Worm (Caenorhabditis elegans) whole organism, midembryonic: ENCODE results near the gene eat-17.

ENCODE experiments used
- T22C8.4 ChIP-seq: fragments of 200-800 bp; sonication (Bioruptor generic); IDR thresholded peaks from 2 replicates; pipeline ENCODE4 v1.3.6; 2022; ENCODE audit warnings: missing genetic modification characterization, missing compliant biosample characterization
- cog-1 ChIP-seq: sonication (generic microtip); optimal IDR thresholded peaks from 2 replicates; lab custom pipeline; 2016; ENCODE audit warnings: missing genetic modification characterization, missing compliant biosample characterization
- flt-1 ChIP-seq: fragments of 200-800 bp; sonication (Bioruptor generic); IDR thresholded peaks from 2 replicates; pipeline ENCODE4 v1.3.6; 2022; ENCODE audit warnings: missing genetic modification characterization, missing compliant biosample characterization
- klf-2 ChIP-seq: fragments of 200-800 bp; sonication (Bioruptor generic); conservative IDR thresholded peaks from 2 replicates; pipeline ENCODE4 v1.3.6; 2022; ENCODE audit warnings: missing genetic modification reagents, missing genetic modification characterization, missing compliant biosample characterization
- med-1 ChIP-seq: sonication (generic microtip); optimal IDR thresholded peaks from 2 replicates; lab custom pipeline; 2017; ENCODE audit warnings: missing genetic modification characterization, mild to moderate bottlenecking, missing compliant biosample characterization, antibody characterized with exemption, missing genetic modification reagents; ENCODE audit not compliant: insufficient read depth
- ref-1 ChIP-seq: fragments of 200-800 bp; sonication (Bioruptor generic); conservative IDR thresholded peaks from 2 replicates; pipeline ENCODE4 v1.3.6; 2022; ENCODE audit warnings: missing genetic modification reagents, missing genetic modification characterization, missing compliant biosample characterization
- tab-1 ChIP-seq: fragments of 200-800 bp; sonication (Bioruptor generic); IDR thresholded peaks from 2 replicates; pipeline ENCODE4 v1.3.6; 2022; ENCODE audit warnings: missing genetic modification characterization, missing compliant biosample characterization
- ztf-23 ChIP-seq: fragments of 200-800 bp; sonication (Bioruptor generic); IDR thresholded peaks from 2 replicates; pipeline ENCODE4 v1.3.6; 2022; ENCODE audit warnings: missing genetic modification reagents, missing genetic modification characterization, missing compliant biosample characterization
- ztf-29 ChIP-seq: fragments of 200-800 bp; sonication (Bioruptor generic); IDR thresholded peaks from 2 replicates; pipeline ENCODE4 v1.3.6; 2022; ENCODE audit warnings: missing genetic modification reagents, missing genetic modification characterization, missing compliant biosample characterization

eat-17 gene

DNA sequence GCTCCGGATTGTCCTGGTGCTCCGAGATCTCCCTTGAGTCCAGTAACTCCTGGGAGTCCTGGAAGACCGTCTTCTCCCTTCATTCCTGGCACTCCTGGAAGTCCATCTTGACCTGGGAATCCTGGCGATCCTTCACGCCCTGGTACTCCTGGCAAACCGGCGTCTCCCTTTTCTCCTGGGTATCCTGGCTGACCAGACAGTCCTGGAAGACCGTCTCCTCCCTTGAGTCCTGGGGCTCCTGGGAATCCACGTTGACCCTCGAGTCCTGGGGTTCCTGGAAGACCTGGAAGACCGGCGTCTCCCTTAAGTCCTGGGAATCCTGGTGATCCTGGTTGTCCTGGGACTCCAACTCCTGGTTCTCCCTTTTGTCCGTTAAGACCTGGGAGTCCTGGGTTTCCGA lies 32.6 kb downstream of the eat-17 start:
- TF ChIP-seq ztf-23 (no peak), tab-1 (GFP tag; lab: Robert Waterston, UW) (no peak), flt-1 (GFP tag; lab: Robert Waterston, UW) (no peak), klf-2 (GFP tag; lab: Robert Waterston, UW) (no peak), cog-1 (tag; lab: Kevin White, UChicago) (no peak), ztf-29 (no peak), ref-1 (no peak), med-1 (GFP tag; lab: Kevin White, UChicago) (no peak)

DNA sequence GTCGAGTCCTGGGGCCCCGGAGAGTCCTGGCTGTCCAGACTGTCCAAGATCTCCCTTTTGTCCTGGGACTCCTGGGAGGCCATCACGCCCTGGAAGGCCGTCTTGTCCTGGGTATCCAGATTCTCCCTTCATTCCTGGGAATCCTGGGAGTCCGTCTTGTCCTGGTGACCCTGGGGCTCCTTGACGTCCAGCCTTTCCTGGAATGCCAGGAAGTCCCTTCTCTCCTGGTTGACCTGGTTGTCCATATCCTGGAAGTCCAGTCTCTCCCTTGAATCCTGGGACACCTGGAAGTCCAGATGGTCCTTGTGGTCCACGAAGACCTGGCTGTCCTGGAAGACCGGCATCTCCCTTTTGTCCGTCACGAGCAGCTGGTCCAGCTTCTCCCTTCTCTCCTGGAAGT lies 33.6 kb downstream of the eat-17 start:
- TF ChIP-seq med-1 (GFP tag; lab: Kevin White, UChicago) (no peak), flt-1 (GFP tag; lab: Robert Waterston, UW) (0 out of 2 replicates have a peak, but pooled peaks have one; percentile 32)

DNA sequence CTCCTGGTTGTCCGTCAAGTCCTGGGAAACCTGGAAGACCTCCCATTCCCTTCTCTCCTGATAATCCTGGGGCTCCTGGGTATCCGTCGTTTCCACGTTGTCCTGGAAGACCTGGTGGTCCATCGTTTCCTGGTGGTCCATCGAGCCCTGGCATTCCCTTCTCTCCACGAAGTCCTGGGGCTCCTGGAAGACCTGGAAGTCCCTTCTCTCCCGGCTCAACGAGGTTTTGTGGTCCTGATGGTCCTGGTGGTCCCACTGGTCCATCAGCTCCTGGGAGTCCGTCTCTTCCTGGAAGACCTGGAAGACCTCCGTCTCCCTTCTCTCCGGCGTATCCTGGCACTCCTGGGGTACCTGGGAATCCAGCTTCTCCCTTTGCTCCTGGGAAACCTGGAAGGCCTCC lies 34.7 kb downstream of the eat-17 start:
- no peak for TF ChIP-seq T22C8.4 (GFP tag; lab: Robert Waterston, UW)
- no peak for TF ChIP-seq tab-1 (GFP tag; lab: Robert Waterston, UW)
- no peak for TF ChIP-seq cog-1 (tag; lab: Kevin White, UChicago)
- TF ChIP-seq klf-2 (GFP tag; lab: Robert Waterston, UW) = no peak
- no peak for TF ChIP-seq ref-1
- no peak for TF ChIP-seq med-1 (GFP tag; lab: Kevin White, UChicago)
- TF ChIP-seq flt-1 (GFP tag; lab: Robert Waterston, UW) = no peak
- TF ChIP-seq ztf-29 = no peak
- TF ChIP-seq ztf-23 = no peak

DNA sequence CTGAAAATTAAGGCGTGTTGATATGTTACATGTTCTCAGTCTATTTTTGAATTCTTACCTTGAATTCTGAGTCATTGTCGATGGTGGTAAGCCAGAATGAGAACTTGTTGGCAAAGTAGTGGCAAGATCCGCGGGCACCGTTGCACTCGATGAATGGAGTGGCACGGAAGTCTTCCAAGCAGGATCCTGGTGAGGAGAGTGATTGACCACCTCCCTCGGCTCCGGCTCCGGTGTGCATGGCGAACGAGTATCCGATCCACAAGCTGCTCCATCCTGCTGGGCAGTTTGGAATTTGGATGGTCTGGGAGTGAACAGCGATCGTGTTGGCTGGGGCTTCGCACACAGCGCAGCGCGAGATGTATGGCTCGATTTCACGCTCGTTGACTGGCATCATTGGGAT lies 35.5 kb downstream of the eat-17 start:
- TF ChIP-seq flt-1 (GFP tag; lab: Robert Waterston, UW) = no peak
- TF ChIP-seq tab-1 (GFP tag; lab: Robert Waterston, UW) = 0 out of 2 replicates have a peak, but pooled peaks have one; percentile 35
- no peak for TF ChIP-seq T22C8.4 (GFP tag; lab: Robert Waterston, UW)

DNA sequence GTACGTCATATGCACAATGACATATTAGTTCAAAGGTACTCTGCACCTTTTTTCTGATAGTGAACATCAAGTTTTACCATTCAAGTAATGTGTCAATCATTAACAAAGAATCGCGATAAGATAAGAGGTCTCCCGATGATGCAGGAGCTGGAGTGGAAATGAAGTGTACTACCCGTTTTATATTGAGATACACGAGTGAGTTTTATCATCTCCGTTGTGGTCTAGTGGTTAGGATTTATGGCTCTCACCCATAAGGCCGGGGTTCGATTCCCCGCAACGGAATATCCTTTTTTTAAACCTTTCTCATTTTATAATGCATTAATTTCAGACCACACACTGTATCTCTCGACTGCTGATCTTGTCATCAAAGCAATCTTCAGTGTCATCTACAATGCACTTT lies 38.7 kb downstream of the eat-17 start:
- TF ChIP-seq cog-1 (tag; lab: Kevin White, UChicago) (peak; percentile 12), med-1 (GFP tag; lab: Kevin White, UChicago) (no peak), ztf-23 (peak; percentile 61; the same call in 1 of the 2 replicates), ztf-29 (no peak), T22C8.4 (GFP tag; lab: Robert Waterston, UW) (no peak), ref-1 (peak; percentile 8; the same call in 1 of the 2 replicates), flt-1 (GFP tag; lab: Robert Waterston, UW) (peak; percentile 81), tab-1 (GFP tag; lab: Robert Waterston, UW) (peak; percentile 64), klf-2 (GFP tag; lab: Robert Waterston, UW) (no peak)

DNA sequence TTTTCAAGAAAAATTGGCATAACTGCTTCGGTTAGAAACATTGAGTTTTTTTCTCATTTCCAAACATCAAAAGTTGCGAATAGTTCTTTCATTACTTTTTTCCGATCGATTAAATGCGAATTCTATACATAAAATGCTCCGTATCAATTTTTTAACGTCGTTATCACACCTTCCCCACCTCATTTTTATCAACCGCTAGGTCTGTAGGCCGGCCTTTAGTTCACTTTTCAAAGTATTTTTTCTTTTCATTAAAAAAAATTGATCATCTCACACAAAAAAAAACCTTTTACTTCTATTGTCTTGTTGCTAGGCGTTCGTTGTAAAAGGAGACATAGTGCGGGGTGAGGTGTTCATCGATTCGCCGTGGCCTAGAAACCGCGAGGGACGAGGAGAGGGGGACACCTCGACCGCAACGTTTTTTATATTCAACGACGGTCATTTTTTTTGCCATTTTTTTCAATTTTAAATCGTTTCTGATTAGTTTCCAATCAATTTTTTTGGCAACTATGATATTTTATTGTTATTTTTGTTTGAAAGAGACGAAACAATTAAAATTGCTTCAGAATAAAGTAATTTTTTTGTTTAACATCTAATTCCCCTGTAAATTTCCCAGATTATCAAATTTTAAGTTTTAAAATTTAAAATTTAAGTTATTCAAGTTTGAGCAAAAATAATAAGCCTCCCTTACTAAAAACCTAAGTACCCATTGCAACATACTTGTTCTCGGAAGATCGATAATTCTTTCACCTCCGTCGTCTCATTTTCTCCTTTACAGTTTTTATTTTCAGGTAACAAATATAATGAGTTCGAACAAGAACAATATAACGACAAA lies 40.6 kb downstream of the eat-17 start, which contains the start of gene sur-7:
Gene sur-7, plus strand, starts transcription at position 782 of the 832 bp plus-strand sequence.
- TF ChIP-seq med-1 (GFP tag; lab: Kevin White, UChicago) (no peak), ref-1 (no peak), flt-1 (GFP tag; lab: Robert Waterston, UW) (0 out of 2 replicates have a peak, but pooled peaks have one; percentile 17), ztf-23 (no peak), tab-1 (GFP tag; lab: Robert Waterston, UW) (no peak)

DNA sequence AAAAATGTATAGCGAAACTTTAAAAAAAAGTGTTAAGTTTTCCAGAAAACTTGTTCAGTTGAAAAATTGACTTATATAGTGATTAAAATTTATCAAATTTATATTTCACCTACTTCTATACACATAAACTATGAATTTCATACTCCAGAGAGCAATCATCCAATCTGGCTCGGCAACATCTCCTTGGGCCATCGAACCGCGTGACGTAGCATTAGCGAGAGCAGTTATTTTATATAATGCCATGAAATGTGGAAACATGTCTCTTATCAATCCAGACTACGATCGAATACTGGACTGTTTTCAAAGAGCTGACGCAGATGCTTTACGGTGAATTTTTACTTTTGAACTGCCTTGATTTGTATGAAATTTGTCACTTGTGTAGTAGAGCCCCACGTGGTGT lies 47.2 kb downstream of the eat-17 start:
- TF ChIP-seq cog-1 (tag; lab: Kevin White, UChicago) = no peak
- TF ChIP-seq klf-2 (GFP tag; lab: Robert Waterston, UW) = no peak

DNA sequence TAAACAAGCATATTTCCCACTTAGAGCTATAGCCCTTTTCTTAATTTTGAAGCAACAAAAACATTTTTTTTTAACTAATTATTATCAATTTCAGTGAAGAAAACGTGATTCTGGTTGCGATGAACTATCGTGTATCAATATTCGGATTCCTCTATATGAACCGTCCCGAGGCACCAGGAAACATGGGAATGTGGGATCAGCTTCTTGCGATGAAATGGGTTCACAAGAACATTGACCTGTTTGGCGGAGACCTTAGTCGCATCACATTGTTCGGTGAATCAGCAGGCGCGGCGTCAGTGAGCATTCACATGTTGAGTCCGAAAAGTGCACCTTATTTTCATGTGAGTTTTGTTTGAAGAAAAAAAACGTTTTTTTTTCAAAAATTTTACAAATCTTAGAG lies 47.7 kb downstream of the eat-17 start:
- no peak for TF ChIP-seq cog-1 (tag; lab: Kevin White, UChicago)
- no peak for TF ChIP-seq T22C8.4 (GFP tag; lab: Robert Waterston, UW)
- no peak for TF ChIP-seq flt-1 (GFP tag; lab: Robert Waterston, UW)
- TF ChIP-seq med-1 (GFP tag; lab: Kevin White, UChicago) = no peak
- TF ChIP-seq klf-2 (GFP tag; lab: Robert Waterston, UW) = no peak
- no peak for TF ChIP-seq ztf-23
- TF ChIP-seq tab-1 (GFP tag; lab: Robert Waterston, UW) = no peak
- no peak for TF ChIP-seq ref-1
- TF ChIP-seq ztf-29 = no peak

DNA sequence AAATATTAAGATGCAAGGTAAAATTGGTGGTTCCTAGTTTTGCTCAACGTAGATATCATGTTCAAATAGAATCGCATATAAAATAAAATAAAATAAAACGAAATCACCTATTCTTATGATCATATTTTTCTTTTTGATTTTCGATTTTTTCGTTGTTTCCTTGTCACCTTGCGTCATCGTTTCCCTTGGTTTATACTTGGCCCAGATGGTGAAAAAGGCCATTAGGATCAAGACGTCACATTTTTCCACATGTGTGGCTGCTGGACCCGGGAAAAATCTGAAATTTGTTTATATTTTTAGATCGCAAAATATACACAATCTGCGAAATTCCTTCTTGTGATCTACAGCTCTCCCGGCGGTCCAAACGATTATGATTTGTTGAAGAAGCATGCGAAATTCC lies 49.6 kb downstream of the eat-17 start, which contains the start of gene ace-1:
Gene ace-1, plus strand, starts transcription at position 301 of the 400 bp plus-strand sequence.
- TF ChIP-seq med-1 (GFP tag; lab: Kevin White, UChicago) (no peak), ref-1 (no peak), ztf-29 (no peak), ztf-23 (no peak), cog-1 (tag; lab: Kevin White, UChicago) (no peak), T22C8.4 (GFP tag; lab: Robert Waterston, UW) (no peak), flt-1 (GFP tag; lab: Robert Waterston, UW) (no peak), klf-2 (GFP tag; lab: Robert Waterston, UW) (no peak), tab-1 (GFP tag; lab: Robert Waterston, UW) (no peak)

DNA sequence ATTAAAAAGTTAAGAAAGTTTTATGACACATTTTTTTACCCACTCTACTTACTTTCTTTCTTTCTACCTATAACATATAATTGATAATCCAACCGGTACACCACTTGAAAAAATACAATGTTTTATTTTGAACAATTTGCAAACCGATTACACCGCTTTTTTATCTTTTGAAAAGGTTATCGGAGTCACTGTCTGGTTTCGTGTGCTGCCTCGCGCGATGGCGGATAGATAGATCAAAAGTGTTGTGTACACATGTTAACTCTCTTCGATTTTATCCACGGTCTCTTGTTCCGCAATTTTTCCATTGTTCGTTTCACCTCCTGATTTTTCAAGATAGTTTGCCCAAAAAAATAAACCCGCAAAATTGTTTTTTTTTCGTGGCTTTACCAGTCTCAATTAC lies 50.1 kb downstream of the eat-17 start:
- TF ChIP-seq T22C8.4 (GFP tag; lab: Robert Waterston, UW) = no peak
- TF ChIP-seq ztf-29 = no peak
- TF ChIP-seq med-1 (GFP tag; lab: Kevin White, UChicago) = no peak
